Worm (Caenorhabditis elegans): ENCODE measurements around the gene msp-45.
"Not testable (repeated sequence)": the region's sequence is repeated elsewhere in the genome, so short reads cannot be mapped to it uniquely, and the experiment has no call there.

The msp-45 gene

ce11 chrII:5142619-5143018 lies 14.3 kb downstream of the msp-45 start, which contains the start of gene F58A6.1:
F58A6.1 (plus strand) TSS chrII:5142919.
- TF ChIP-seq unc-62 (GFP tag; optimal IDR thresholded peaks at IDR 0.05) = no peak

ce11 chrII:5141945-5142514 lies 14.9 kb downstream of the msp-45 start, which contains the start of gene nas-29:
nas-29 (minus strand) TSS chrII:5142036.
- no peak for TF ChIP-seq unc-62 (GFP tag; optimal IDR thresholded peaks at IDR 0.05)

- no peak for TF ChIP-seq unc-62 (GFP tag; optimal IDR thresholded peaks at IDR 0.05)
Observed at ce11 chrII:5136296-5136767, 20.6 kb downstream of the msp-45 start, which contains the start of gene F58A6.2. F58A6.2 (plus strand) TSS chrII:5136717.

- no peak for TF ChIP-seq unc-62 (GFP tag; optimal IDR thresholded peaks at IDR 0.05)
Observed at ce11 chrII:5131800-5132199, 25.1 kb downstream of the msp-45 start.

ce11 chrII:5130081-5130480 lies 26.8 kb downstream of the msp-45 start, which contains the start of gene lgc-56:
lgc-56 (plus strand) TSS chrII:5130381.
- TF ChIP-seq unc-62 (GFP tag; optimal IDR thresholded peaks at IDR 0.05) = no peak

- TF ChIP-seq unc-62 (GFP tag; optimal IDR thresholded peaks at IDR 0.05) = no peak
Observed at ce11 chrII:5120612-5121011, 36.3 kb downstream of the msp-45 start.

ce11 chrII:5115733-5116132 lies 41.1 kb downstream of the msp-45 start, which contains the start of gene srsy-1:
srsy-1 (plus strand) TSS chrII:5116033.
- no peak for TF ChIP-seq unc-62 (GFP tag; optimal IDR thresholded peaks at IDR 0.05)

ce11 chrII:5115235-5115634 lies 41.6 kb downstream of the msp-45 start, which contains the start of gene msp-74:
msp-74 (minus strand) TSS chrII:5115335.
- not testable (repeated sequence) for TF ChIP-seq unc-62 (GFP tag; optimal IDR thresholded peaks at IDR 0.05)

- no peak for TF ChIP-seq unc-62 (GFP tag; optimal IDR thresholded peaks at IDR 0.05)
Observed at ce11 chrII:5112082-5112481, 44.8 kb downstream of the msp-45 start, which contains the start of gene F09C12.8. F09C12.8 (plus strand) TSS chrII:5112382.

- no peak for TF ChIP-seq unc-62 (GFP tag; optimal IDR thresholded peaks at IDR 0.05)
Observed at ce11 chrII:5109693-5110092, 47.2 kb downstream of the msp-45 start, which contains the start of gene F09C12.2. F09C12.2 (plus strand) TSS chrII:5110012.
